In the genomic region with DNA sequence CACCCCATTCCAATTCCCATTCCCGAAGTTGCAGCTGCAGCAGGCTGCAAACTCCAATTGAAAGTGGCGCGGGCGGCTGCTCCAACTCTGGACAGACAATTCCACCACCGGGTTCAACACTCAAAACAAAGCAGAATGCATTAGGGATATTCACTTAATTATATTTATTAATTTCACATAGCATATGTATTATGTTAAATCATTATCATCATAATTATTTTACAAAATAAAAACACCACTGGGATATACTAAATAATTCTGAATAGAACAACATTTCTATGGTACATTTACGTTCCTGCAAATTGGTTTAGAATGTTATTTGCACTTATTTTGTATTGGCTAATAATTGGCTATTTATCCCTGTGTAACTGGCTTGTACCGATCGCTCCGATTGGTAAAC, we compare ENCODE assay signal across 1 fruit fly cellular context.
TF ChIP-seq lines count a peak whose summit lies in the region.

No protein-coding gene starts in this region.

TF ChIP-seq in whole organism, prepupa, 60 proteins besides CTCF, POLR2A, EP300 and RAD21 (continued from another document):
- TF ChIP-seq CG6808 (GFP tag; optimal IDR thresholded peaks at IDR 0.05; lab: Kevin White, UChicago) (peak; percentile 9), CG3032 (tag; optimal IDR thresholded peaks at IDR 0.05; lab: Kevin White, UChicago) (peak; percentile 59), topi (GFP tag; optimal IDR thresholded peaks at IDR 0.05; lab: Kevin White, UChicago) (peak; percentile 22), CG15336 (GFP tag; IDR thresholded peaks at IDR 0.05; lab: Robert Waterston, UW) (peak; percentile 49), CG10631 (GFP tag; optimal IDR thresholded peaks at IDR 0.05; lab: Kevin White, UChicago) (peak; percentile 24), CG11902 (GFP tag; optimal IDR thresholded peaks at IDR 0.05; lab: Kevin White, UChicago) (no peak)
